Fruit fly (Drosophila melanogaster): ENCODE data around the gene Ssb-c31a.

Gene Ssb-c31a

DNA sequence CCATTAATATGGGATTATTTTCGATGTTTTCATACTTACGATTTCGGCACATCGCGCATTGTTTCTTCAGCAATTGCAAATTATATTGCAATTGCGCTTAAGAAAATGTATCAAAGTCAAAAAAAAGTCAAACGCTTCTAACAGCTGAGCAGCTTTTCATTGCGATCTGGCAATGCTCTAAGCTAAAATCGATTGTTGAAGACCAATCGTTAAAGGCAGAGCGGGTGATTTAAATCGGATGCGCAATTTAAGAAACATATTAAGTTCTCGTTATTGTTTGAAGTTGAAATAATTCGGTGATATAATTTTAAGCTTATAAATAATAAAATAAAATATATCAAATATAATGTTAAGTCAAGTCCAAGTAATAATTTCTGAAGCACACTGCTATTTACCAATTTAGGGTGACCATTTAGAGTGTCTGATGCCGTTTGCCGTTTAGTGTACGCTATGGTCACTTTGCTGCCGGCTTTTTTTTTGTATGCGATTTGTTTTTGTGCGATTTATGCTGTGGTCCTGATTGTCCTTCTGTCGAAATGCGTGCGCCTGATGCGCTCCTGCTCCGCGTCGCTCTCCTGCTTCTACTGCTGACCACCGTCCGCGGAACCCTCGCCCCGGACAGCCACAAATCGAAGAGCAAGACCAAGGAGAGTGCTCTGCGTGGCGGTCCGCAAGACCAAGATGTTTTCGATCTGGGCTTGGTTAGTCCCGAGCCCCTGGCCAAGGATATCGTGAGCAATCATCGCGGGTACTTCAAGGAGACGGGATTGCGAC lies 14.2 kb upstream of the Ssb-c31a start, which contains the start of the genes CG8475 and CG8460 (continued):
- TF ChIP-seq CG9797 (GFP tag; optimal IDR thresholded peaks at IDR 0.05) (peak; percentile 39), row (GFP tag; IDR thresholded peaks at IDR 0.05) (0 out of 3 replicates have a peak, but pooled peaks have one; percentile 20), HHEX (GFP tag; optimal IDR thresholded peaks at IDR 0.05) (no peak), Bteb2 (GFP tag; optimal IDR thresholded peaks at IDR 0.05) (no peak), amos (GFP tag; IDR thresholded peaks at IDR 0.05; ENCODE audit: partially characterized antibody) (peak; percentile 35; the same call in 1 of the 2 replicates), CG3847 (GFP tag; IDR thresholded peaks at IDR 0.05) (0 out of 2 replicates have a peak, but pooled peaks have one; percentile 22), ERR (GFP tag; optimal IDR thresholded peaks at IDR 0.05) (peak; percentile 83), CG5245 (GFP tag; optimal IDR thresholded peaks at IDR 0.05) (no peak), crc (GFP tag; optimal IDR thresholded peaks at IDR 0.05) (no peak), E2f2 (GFP tag; IDR thresholded peaks at IDR 0.05) (peak; percentile 94), tna (GFP tag; IDR thresholded peaks at IDR 0.05; ENCODE audit: partially characterized antibody) (no peak), Poxn (GFP tag; IDR thresholded peaks at IDR 0.05) (no peak), CG2116 (GFP tag; optimal IDR thresholded peaks at IDR 0.05) (peak; percentile 50), trem (tag; optimal IDR thresholded peaks at IDR 0.05) (peak; percentile 32), Dref (GFP tag; IDR thresholded peaks at IDR 0.05) (peak; percentile 73), CkIIα-i1 (GFP tag; IDR thresholded peaks at IDR 0.05) (no peak), MESR4 (GFP tag; optimal IDR thresholded peaks at IDR 0.05) (no peak), CG13287 (GFP tag; IDR thresholded peaks at IDR 0.05; ENCODE audit: partially characterized antibody) (peak; percentile 66), CG13624 (GFP tag; optimal IDR thresholded peaks at IDR 0.05) (no peak)

DNA sequence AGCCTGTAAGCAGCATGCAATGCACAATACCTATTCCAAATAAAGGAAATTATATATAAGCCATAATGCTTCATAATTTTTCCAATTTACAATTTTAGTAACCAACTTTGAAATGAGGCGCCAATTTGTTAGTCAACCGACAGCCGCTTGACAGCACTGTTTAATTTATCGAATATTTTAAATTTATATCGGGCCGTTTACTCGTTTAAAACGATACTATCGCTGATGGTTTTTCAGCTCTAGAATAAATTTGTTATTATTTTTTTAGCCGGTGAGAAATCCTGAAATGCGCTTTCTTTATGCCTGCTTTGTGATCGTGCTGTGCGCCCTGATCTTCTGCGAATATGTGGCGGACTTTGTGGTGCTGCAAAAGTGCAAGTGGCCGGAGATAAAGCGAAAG lies 12.4 kb upstream of the Ssb-c31a start, which contains the start of gene PGAP5:
PGAP5 (plus strand) TSS at position 126 of the 400 bp plus-strand sequence.
- TF ChIP-seq CG18476 (GFP tag; optimal IDR thresholded peaks at IDR 0.05) (no peak), NC2β (GFP tag; optimal IDR thresholded peaks at IDR 0.05) (peak; percentile 5), Tbp (GFP tag; optimal IDR thresholded peaks at IDR 0.05) (no peak), HLHmδ (GFP tag; optimal IDR thresholded peaks at IDR 0.05) (no peak), Ravus (GFP tag; IDR thresholded peaks at IDR 0.05) (no peak), gem (tag; optimal IDR thresholded peaks at IDR 0.05) (no peak), CG10147 (GFP tag; optimal IDR thresholded peaks at IDR 0.05) (no peak), Spps (tag; optimal IDR thresholded peaks at IDR 0.05) (no peak), bab2 (GFP tag; optimal IDR thresholded peaks at IDR 0.05) (peak; percentile 1), Fer1 (GFP tag; optimal IDR thresholded peaks at IDR 0.05) (peak; percentile 22), Hr78 (GFP tag; optimal IDR thresholded peaks at IDR 0.05) (no peak), cad (GFP tag; optimal IDR thresholded peaks at IDR 0.05) (no peak), Med (GFP tag) (peak; percentile 86), CG4707 (GFP tag; optimal IDR thresholded peaks at IDR 0.05) (no peak), pfk (GFP tag; optimal IDR thresholded peaks at IDR 0.05) (no peak), nerfin-2 (GFP tag; IDR thresholded peaks at IDR 0.05; ENCODE audit: partially characterized antibody) (peak; percentile 74), NfI (GFP tag; optimal IDR thresholded peaks at IDR 0.05) (no peak), Adf1 (GFP tag; IDR thresholded peaks at IDR 0.05) (no peak), Dll (GFP tag; IDR thresholded peaks at IDR 0.05; ENCODE audit: partially characterized antibody) (peak; percentile 96), CG34422 (GFP tag; IDR thresholded peaks at IDR 0.05) (no peak), Max (GFP tag; optimal IDR thresholded peaks at IDR 0.05) (peak; percentile 27), Nf-YC (tag; optimal IDR thresholded peaks at IDR 0.05) (no peak), Hr3 (GFP tag; optimal IDR thresholded peaks at IDR 0.05) (no peak), Sry-δ (GFP tag; optimal IDR thresholded peaks at IDR 0.05) (peak; percentile 91), Sox100B (GFP tag; optimal IDR thresholded peaks at IDR 0.05) (no peak), CG34376 (GFP tag; optimal IDR thresholded peaks at IDR 0.05) (peak; percentile 24), CG15073 (GFP tag; optimal IDR thresholded peaks at IDR 0.05) (no peak), Nf-YA (GFP tag; IDR thresholded peaks at IDR 0.05) (no peak), dan (GFP tag; IDR thresholded peaks at IDR 0.05) (no peak), mirr (GFP tag; optimal IDR thresholded peaks at IDR 0.05) (no peak), CG7357 (GFP tag; IDR thresholded peaks at IDR 0.05) (no peak)

Data from whole organism, embryonic.